Fruit fly (Drosophila melanogaster) whole organism, prepupa: ENCODE data around the gene Grl36b.

Source experiments
- Blimp-1 ChIP-seq: fragments of 200-800 bp; sonication (Bioruptor generic); optimal IDR thresholded peaks from 3 replicates; lab custom pipeline; 2017; ENCODE audit warnings: missing biosample characterization, missing genetic modification characterization, mild to moderate bottlenecking, moderate library complexity, missing genetic modification reagents
- CG10631 ChIP-seq: fragments of 200-800 bp; sonication (Bioruptor generic); optimal IDR thresholded peaks from 2 replicates; lab custom pipeline; 2016; ENCODE audit warnings: missing biosample characterization, missing genetic modification characterization
- CG10669 ChIP-seq: fragments of 200-800 bp; sonication (Bioruptor generic); optimal IDR thresholded peaks from 3 replicates; lab custom pipeline; 2018; ENCODE audit warnings: missing biosample characterization, mild to moderate bottlenecking, missing genetic modification characterization, moderate library complexity
- CG11294 ChIP-seq: fragments of 200-800 bp; sonication (Bioruptor generic); IDR thresholded peaks from 2 replicates; pipeline ENCODE4 v1.3.6; 2022; ENCODE audit warnings: missing biosample characterization, missing genetic modification characterization
- CG15336 ChIP-seq: fragments of 200-800 bp; sonication (Bioruptor generic); IDR thresholded peaks from 2 replicates; pipeline ENCODE4 v1.3.6; 2022; ENCODE audit warnings: missing biosample characterization, missing genetic modification characterization
- CG1621 ChIP-seq: fragments of 200-800 bp; sonication (Bioruptor generic); optimal IDR thresholded peaks from 3 replicates; lab custom pipeline; 2018; ENCODE audit warnings: missing biosample characterization, mild to moderate bottlenecking, missing genetic modification characterization
- CG32006 ChIP-seq: fragments of 200-800 bp; sonication (Bioruptor generic); optimal IDR thresholded peaks from 3 replicates; lab custom pipeline; 2017; ENCODE audit warnings: missing biosample characterization, mild to moderate bottlenecking, missing genetic modification characterization
- CG3919 ChIP-seq: fragments of 200-800 bp; sonication (Bioruptor generic); optimal IDR thresholded peaks from 3 replicates; lab custom pipeline; 2016; ENCODE audit warnings: missing biosample characterization, missing genetic modification characterization
- CG4318 ChIP-seq: fragments of 200-800 bp; sonication (Bioruptor generic); optimal IDR thresholded peaks from 3 replicates; lab custom pipeline; 2017; ENCODE audit warnings: missing biosample characterization, mild to moderate bottlenecking, missing genetic modification characterization
- CG6276 ChIP-seq: fragments of 200-800 bp; sonication (Bioruptor generic); optimal IDR thresholded peaks from 2 replicates; lab custom pipeline; 2017; ENCODE audit warnings: missing biosample characterization, mild to moderate bottlenecking, missing genetic modification characterization
- CG6792 ChIP-seq: fragments of 200-800 bp; sonication (Bioruptor generic); optimal IDR thresholded peaks from 3 replicates; lab custom pipeline; 2016; ENCODE audit warnings: missing biosample characterization, missing genetic modification characterization
- CG6808 ChIP-seq: fragments of 200-800 bp; sonication (Bioruptor generic); optimal IDR thresholded peaks from 3 replicates; lab custom pipeline; 2017; ENCODE audit warnings: missing biosample characterization, missing genetic modification characterization, mild to moderate bottlenecking, moderate library complexity, missing genetic modification reagents
- CG6854 ChIP-seq: fragments of 200-800 bp; sonication (Bioruptor generic); optimal IDR thresholded peaks from 2 replicates; lab custom pipeline; 2017; ENCODE audit warnings: missing biosample characterization, mild to moderate bottlenecking, missing genetic modification characterization
- CG7368 ChIP-seq: fragments of 200-800 bp; sonication (Bioruptor generic); optimal IDR thresholded peaks from 3 replicates; lab custom pipeline; 2016; ENCODE audit warnings: missing biosample characterization, missing genetic modification characterization
- CG8119 ChIP-seq: fragments of 200-800 bp; sonication (Bioruptor generic); IDR thresholded peaks from 3 replicates; pipeline ENCODE4 v1.3.6; 2022; ENCODE audit warnings: missing biosample characterization, missing genetic modification characterization
- CG9139 ChIP-seq: fragments of 200-800 bp; sonication (Bioruptor generic); optimal IDR thresholded peaks from 3 replicates; lab custom pipeline; 2017; ENCODE audit warnings: missing biosample characterization, mild to moderate bottlenecking, missing genetic modification characterization
- Eip78C ChIP-seq: fragments of 200-800 bp; sonication (Bioruptor generic); peaks from one replicate; lab custom pipeline; 2016; ENCODE audit warnings: missing biosample characterization, missing genetic modification characterization
- Eip93F ChIP-seq: fragments of 200-800 bp; sonication (Bioruptor generic); optimal IDR thresholded peaks from 2 replicates; lab custom pipeline; 2016; ENCODE audit warnings: missing biosample characterization, mild to moderate bottlenecking, missing genetic modification characterization
- Ets21C ChIP-seq: fragments of 200-800 bp; sonication (Bioruptor generic); optimal IDR thresholded peaks from 3 replicates; lab custom pipeline; 2016; ENCODE audit warnings: missing biosample characterization, missing genetic modification characterization
- Ets96B ChIP-seq: fragments of 200-800 bp; optimal IDR thresholded peaks from 2 replicates; lab custom pipeline; 2019; ENCODE audit warnings: missing biosample characterization, mild to moderate bottlenecking, missing genetic modification characterization, moderate library complexity
- Gug ChIP-seq: fragments of 200-800 bp; sonication (Bioruptor generic); IDR thresholded peaks from 2 replicates; pipeline ENCODE4 v1.3.6; 2022; ENCODE audit warnings: missing biosample characterization, missing genetic modification characterization
- Hr38 ChIP-seq: sonication (Bioruptor generic); optimal IDR thresholded peaks from 2 replicates; lab custom pipeline; 2016; ENCODE audit warnings: missing biosample characterization, missing genetic modification characterization
- Hr39 ChIP-seq: fragments of 200-800 bp; sonication (Bioruptor generic); optimal IDR thresholded peaks from 2 replicates; lab custom pipeline; 2016; ENCODE audit warnings: missing biosample characterization, missing genetic modification characterization
- OdsH ChIP-seq: fragments of 200-800 bp; sonication (Bioruptor generic); optimal IDR thresholded peaks from 3 replicates; lab custom pipeline; 2016; ENCODE audit warnings: missing biosample characterization, missing genetic modification characterization
- Smox ChIP-seq: fragments of 200-800 bp; sonication (Bioruptor generic); optimal IDR thresholded peaks from 3 replicates; lab custom pipeline; 2016; ENCODE audit warnings: missing biosample characterization, missing genetic modification characterization
- Sox102F ChIP-seq: fragments of 200-800 bp; sonication (Bioruptor generic); optimal IDR thresholded peaks from 2 replicates; lab custom pipeline; 2016; ENCODE audit warnings: missing biosample characterization, mild to moderate bottlenecking, missing genetic modification characterization
- achi ChIP-seq: fragments of 200-800 bp; sonication (Bioruptor generic); optimal IDR thresholded peaks from 3 replicates; lab custom pipeline; 2016; ENCODE audit warnings: missing biosample characterization, missing genetic modification characterization
- cyc ChIP-seq: fragments of 200-800 bp; sonication (Bioruptor generic); optimal IDR thresholded peaks from 3 replicates; lab custom pipeline; 2016; ENCODE audit warnings: missing biosample characterization, missing genetic modification characterization
- dac ChIP-seq: fragments of 200-800 bp; sonication (Bioruptor generic); optimal IDR thresholded peaks from 2 replicates; lab custom pipeline; 2017; ENCODE audit warnings: missing biosample characterization, mild to moderate bottlenecking, missing genetic modification characterization
- eg ChIP-seq: fragments of 200-800 bp; sonication (Bioruptor generic); IDR thresholded peaks from 3 replicates; pipeline ENCODE4 v1.3.6; 2022; ENCODE audit warnings: missing biosample characterization, missing genetic modification characterization
- esn ChIP-seq: fragments of 200-800 bp; sonication (Bioruptor generic); optimal IDR thresholded peaks from 2 replicates; lab custom pipeline; 2016; ENCODE audit warnings: missing biosample characterization, mild to moderate bottlenecking, missing genetic modification characterization, moderate library complexity
- fd59A ChIP-seq: fragments of 200-800 bp; sonication (Bioruptor generic); optimal IDR thresholded peaks from 2 replicates; lab custom pipeline; 2017; ENCODE audit warnings: missing biosample characterization, mild to moderate bottlenecking, missing genetic modification characterization, missing genetic modification reagents
- fd85E ChIP-seq: fragments of 200-800 bp; sonication (Bioruptor generic); optimal IDR thresholded peaks from 3 replicates; lab custom pipeline; 2016; ENCODE audit warnings: missing biosample characterization, missing genetic modification characterization
- fkh ChIP-seq: fragments of 200-800 bp; sonication (Bioruptor generic); optimal IDR thresholded peaks from 3 replicates; lab custom pipeline; 2017; ENCODE audit warnings: missing biosample characterization, mild to moderate bottlenecking, missing genetic modification characterization, moderate library complexity
- lz ChIP-seq: fragments of 200-800 bp; sonication (Bioruptor generic); optimal IDR thresholded peaks from 3 replicates; lab custom pipeline; 2016; ENCODE audit warnings: missing biosample characterization, missing genetic modification characterization
- net ChIP-seq: fragments of 200-800 bp; sonication (Bioruptor generic); optimal IDR thresholded peaks from 3 replicates; lab custom pipeline; 2016; ENCODE audit warnings: missing biosample characterization, missing genetic modification characterization
- spab ChIP-seq: fragments of 200-800 bp; sonication (Bioruptor generic); optimal IDR thresholded peaks from 2 replicates; lab custom pipeline; 2017; ENCODE audit warnings: missing biosample characterization, mild to moderate bottlenecking, missing genetic modification characterization, missing genetic modification reagents
- ss ChIP-seq, 2 experiments: fragments of 200-800 bp; sonication (Bioruptor generic); optimal IDR thresholded peaks; 2 replicates in 1 of 2; 3 replicates in 1 of 2; lab custom pipeline; 2017 to 2018; ENCODE audit warnings: mild to moderate bottlenecking in 2 of 2, missing biosample characterization in 2 of 2, missing genetic modification characterization in 2 of 2, moderate library complexity in 1 of 2
- svp ChIP-seq: fragments of 200-800 bp; sonication (Bioruptor generic); peaks from one replicate; lab custom pipeline; 2016; ENCODE audit warnings: missing biosample characterization, missing genetic modification characterization
- topi ChIP-seq: fragments of 200-800 bp; sonication (Bioruptor generic); optimal IDR thresholded peaks from 3 replicates; lab custom pipeline; 2016; ENCODE audit warnings: missing biosample characterization, missing genetic modification characterization
- vri ChIP-seq: fragments of 200-800 bp; sonication (Bioruptor generic); optimal IDR thresholded peaks from 3 replicates; lab custom pipeline; 2016; ENCODE audit warnings: missing biosample characterization, mild to moderate bottlenecking, missing genetic modification characterization

Grl36b gene

DNA sequence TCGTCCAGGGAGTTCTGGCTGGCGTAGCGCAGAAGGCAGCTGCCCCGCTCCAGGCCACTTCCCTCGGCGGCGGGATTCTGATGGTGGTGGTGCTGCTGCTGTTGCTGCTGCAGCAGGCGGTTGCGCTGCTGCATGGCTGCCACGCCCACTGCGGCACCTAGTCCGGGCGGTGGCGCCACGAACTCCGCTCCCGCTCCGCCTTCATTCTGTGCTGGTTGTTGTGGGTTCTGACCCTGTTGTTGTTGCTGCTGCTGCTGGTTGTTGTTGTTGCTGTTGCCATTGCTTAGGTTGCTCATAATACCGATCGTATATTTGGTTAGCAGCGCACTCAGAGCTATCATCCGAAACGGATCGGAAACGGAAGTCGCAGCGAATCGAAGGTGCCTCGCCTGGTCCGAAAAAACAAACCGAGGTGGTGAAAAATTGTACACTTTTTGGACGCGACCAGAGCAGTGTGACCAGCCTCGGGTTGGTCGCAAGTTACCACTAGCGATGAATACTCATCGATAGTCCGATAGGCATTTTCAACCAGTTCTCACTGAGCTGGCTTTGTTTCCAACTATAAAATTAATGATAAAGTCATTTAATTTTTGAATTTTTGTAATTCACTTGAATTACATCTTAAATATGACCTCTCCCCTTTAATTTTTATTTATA, 12.2 kb upstream of the Grl36b start, which contains the start of gene kel (continued):
- peak; percentile 61 for TF ChIP-seq CG6854 (GFP tag; lab: Kevin White, UChicago)
- TF ChIP-seq CG10669 (GFP tag; lab: Kevin White, UChicago), result no peak
- no peak for TF ChIP-seq CG6276
- TF ChIP-seq CG32006 (GFP tag; lab: Kevin White, UChicago), result no peak
- TF ChIP-seq Hr38 (GFP tag; lab: Kevin White, UChicago), result no peak
- no peak for TF ChIP-seq CG7368 (GFP tag; lab: Kevin White, UChicago)
- 0 out of 2 replicates have a peak, but pooled peaks have one; percentile 9 for TF ChIP-seq Gug (GFP tag; lab: Robert Waterston, UW)
- no peak for TF ChIP-seq CG11294 (GFP tag; lab: Robert Waterston, UW)
- TF ChIP-seq fkh (GFP tag; lab: Kevin White, UChicago), result peak; percentile 14
- no peak for TF ChIP-seq eg (GFP tag; lab: Robert Waterston, UW)
- TF ChIP-seq esn (GFP tag; lab: Kevin White, UChicago), result peak; percentile 51
- TF ChIP-seq CG6808, result no peak
- no peak for TF ChIP-seq Hr39
- TF ChIP-seq, all 60 proteins: peak for 18

DNA sequence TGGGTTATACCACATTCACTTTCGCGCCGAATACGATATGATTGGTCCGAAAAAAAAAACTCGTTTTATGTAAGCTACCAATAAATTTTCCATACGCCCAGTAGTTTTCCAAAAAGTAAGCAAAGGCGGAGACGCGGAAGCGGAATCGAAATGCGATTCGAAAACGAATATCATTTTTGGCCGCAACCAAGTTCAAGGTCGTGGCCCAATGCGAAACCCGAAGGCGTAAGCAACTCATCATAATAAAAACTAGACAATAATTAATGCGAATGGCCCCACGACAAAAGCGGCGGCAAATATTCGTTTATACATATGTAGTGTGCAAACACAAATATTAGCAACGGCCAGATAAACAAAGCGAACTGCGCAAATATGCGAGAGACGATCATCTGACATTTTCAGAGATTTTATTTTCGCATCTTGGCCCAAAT, 10.9 kb upstream of the Grl36b start:
- TF ChIP-seq Eip93F (GFP tag; lab: Kevin White, UChicago) (no peak), CG10631 (GFP tag; lab: Kevin White, UChicago) (no peak), fkh (GFP tag; lab: Kevin White, UChicago) (peak; percentile 95), Blimp-1 (GFP tag; lab: Kevin White, UChicago) (no peak), CG1621 (tag; lab: Kevin White, UChicago) (no peak), topi (GFP tag; lab: Kevin White, UChicago) (no peak), spab (GFP tag; lab: Kevin White, UChicago) (no peak), cyc (no peak), Eip78C (GFP tag; lab: Kevin White, UChicago) (peak; percentile 49), eg (GFP tag; lab: Robert Waterston, UW) (no peak), Ets96B (no peak), vri (GFP tag; lab: Kevin White, UChicago) (no peak), ss (GFP tag; optimal IDR thresholded peaks at IDR 0.05; lab: Kevin White, UChicago) (no peak)

DNA sequence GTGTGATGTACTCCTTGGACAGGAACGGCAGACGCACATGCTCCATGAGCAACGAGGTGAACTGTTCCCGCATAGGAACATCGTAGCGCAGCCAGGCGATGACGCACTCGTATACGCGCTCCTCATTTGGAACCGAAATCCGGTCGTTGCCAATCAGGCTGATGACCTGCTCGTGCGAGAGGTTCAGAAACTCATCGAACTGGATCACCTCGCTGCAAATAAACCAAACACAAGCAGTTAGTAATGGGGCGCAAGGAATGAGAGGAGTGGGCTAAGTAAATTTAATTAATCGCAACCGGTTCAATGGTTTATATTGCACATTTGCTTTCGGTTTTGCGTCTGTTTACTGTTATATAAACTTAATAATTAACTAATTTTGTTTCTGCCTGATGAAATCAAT, 9.1 kb upstream of the Grl36b start:
- TF ChIP-seq Ets21C (GFP tag; lab: Kevin White, UChicago), result no peak
- TF ChIP-seq lz, result no peak
- TF ChIP-seq ss (GFP tag; optimal IDR thresholded peaks at IDR 0.05; lab: Kevin White, UChicago), result no peak
- peak; percentile 87 for TF ChIP-seq svp (GFP tag; lab: Kevin White, UChicago)
- peak; percentile 40 for TF ChIP-seq vri (GFP tag; lab: Kevin White, UChicago)
- TF ChIP-seq Eip78C (GFP tag; lab: Kevin White, UChicago), result peak; percentile 29

DNA sequence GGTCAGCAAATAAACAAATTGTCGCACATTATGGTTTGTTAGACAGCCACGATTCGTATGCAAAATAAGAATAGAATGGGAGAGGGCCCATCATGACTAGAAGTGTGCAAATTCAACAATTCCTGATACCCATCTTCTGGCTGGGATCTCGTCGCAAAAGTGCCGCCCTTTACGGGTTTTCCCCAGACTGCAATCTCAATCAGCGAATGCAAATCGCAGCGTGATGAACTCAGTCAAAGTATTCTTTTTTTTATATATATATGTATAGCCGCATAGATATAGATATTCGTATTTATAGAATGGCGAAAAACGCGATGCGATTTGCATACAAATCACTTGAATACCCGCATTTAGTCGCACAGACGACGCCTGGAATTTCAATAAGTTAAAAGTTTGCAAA, 2.6 kb downstream of the Grl36b start:
- TF ChIP-seq Gug (GFP tag; lab: Robert Waterston, UW), result no peak
- no peak for TF ChIP-seq OdsH (GFP tag; lab: Kevin White, UChicago)
- peak; percentile 84 for TF ChIP-seq svp (GFP tag; lab: Kevin White, UChicago)

DNA sequence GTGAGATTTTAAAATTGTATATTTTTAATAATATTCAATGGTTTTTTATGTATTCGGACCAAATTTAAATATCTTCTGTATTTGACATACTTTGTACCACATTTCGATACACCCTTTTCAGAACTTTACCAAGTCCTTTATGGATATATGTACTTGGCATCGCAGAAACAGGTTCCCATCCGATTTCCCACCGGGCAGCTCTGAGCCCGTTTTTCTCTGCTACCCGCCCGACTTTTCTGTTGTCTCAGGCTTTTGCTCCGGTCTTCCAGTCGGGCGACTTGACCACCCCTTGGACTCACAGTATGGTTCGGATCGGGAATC, 3.4 kb downstream of the Grl36b start:
- TF ChIP-seq CG11294 (GFP tag; lab: Robert Waterston, UW) (peak; percentile 54; the same call in 1 of the 2 replicates), CG3919 (peak; percentile 52), Gug (GFP tag; lab: Robert Waterston, UW) (peak; percentile 52), fd59A (peak; percentile 58), net (peak; percentile 50), fkh (GFP tag; lab: Kevin White, UChicago) (no peak), Sox102F (GFP tag; lab: Kevin White, UChicago) (peak; percentile 12), fd85E (GFP tag; lab: Kevin White, UChicago) (no peak), CG15336 (peak; percentile 81), CG6276 (peak; percentile 74), CG4318 (peak; percentile 24), dac (GFP tag; lab: Kevin White, UChicago) (peak; percentile 28), CG6792 (peak; percentile 19), ss (GFP tag; optimal IDR thresholded peaks at IDR 0.05; lab: Kevin White, UChicago) (peak in 1 of 2 experiments; percentile 10), achi (GFP tag; lab: Kevin White, UChicago) (peak; percentile 69), Hr39 (no peak), Eip78C (GFP tag; lab: Kevin White, UChicago) (peak; percentile 92), Hr38 (GFP tag; lab: Kevin White, UChicago) (no peak), CG8119 (peak; percentile 80), Ets96B (peak; percentile 79), CG10669 (GFP tag; lab: Kevin White, UChicago) (peak; percentile 57), CG9139 (GFP tag; lab: Kevin White, UChicago) (peak; percentile 47), Smox (GFP tag; lab: Kevin White, UChicago) (no peak), topi (GFP tag; lab: Kevin White, UChicago) (peak; percentile 35)
